Worm (Caenorhabditis elegans): ENCODE measurements around the gene C17C3.1.

The C17C3.1 gene

ce11 chrII:5593377-5593932 is 23.1 kb downstream of the C17C3.1 start, which contains the start of gene cdc-14:
Gene cdc-14 (minus strand): TSS chrII:5593427.
- TF ChIP-seq ceh-13 (GFP tag; optimal IDR thresholded peaks at IDR 0.05) = no peak
- no peak for TF ChIP-seq B0310.2 (tag; optimal IDR thresholded peaks at IDR 0.05)
- TF ChIP-seq aly-1 (tag; optimal IDR thresholded peaks at IDR 0.05) = no peak
- peak; percentile 63 for TF ChIP-seq hmg-4 (GFP tag; optimal IDR thresholded peaks at IDR 0.05)
- TF ChIP-seq F13C5.2 (tag; optimal IDR thresholded peaks at IDR 0.05) = peak; percentile 75

DNA sequence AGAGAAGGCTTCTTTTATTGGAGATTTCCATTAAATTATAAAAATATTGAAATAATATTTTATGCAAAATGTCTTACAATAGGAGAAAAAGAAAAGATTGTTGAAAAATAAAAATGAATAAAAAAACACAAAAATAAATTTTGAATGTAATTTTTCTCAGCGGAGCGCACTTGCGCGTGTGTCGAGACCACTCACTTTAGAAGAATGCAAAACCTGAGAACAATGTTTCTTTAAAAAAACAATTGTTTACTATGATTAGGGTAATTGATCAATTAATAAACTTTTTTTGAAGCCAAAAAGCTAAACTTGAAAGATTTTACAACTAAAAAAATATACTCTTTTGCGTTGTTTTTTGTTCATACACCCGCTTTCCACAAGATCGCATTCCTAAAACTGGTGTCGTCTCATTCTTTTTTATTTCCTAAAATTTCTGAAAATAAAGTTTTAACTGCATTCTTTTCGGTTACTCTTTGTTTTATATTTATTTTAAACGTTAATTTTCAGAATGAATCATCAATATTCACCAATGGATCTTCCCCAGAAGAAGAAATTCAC is 23.9 kb downstream of the C17C3.1 start, which contains the start of gene ttc-4:
Gene ttc-4, plus strand, starts transcription at position 505 of the 555 bp plus-strand sequence.
- TF ChIP-seq ceh-36 (tag; optimal IDR thresholded peaks at IDR 0.05) (no peak), pes-1 (GFP tag; IDR thresholded peaks at IDR 0.05) (peak; percentile 56), ets-7 (tag; optimal IDR thresholded peaks at IDR 0.05) (peak; percentile 19)

DNA sequence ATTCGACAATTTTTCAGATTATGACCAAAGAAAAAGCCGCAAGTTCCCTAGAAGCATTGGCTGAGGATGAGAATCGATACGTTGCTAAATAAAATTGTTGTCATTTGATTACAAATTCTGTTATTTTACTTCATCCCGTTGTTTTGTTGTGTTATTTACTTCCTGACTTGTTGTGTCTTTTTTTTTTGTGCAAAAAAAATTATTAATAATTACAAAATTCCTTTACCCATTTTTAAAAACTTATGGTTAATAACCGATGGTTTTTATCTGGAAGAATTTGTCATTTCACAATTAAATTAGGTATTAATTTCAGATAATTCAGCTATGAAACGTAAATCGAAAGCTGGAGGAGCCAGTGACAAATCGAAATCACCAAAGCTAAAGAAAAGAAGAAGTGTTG is 25.9 kb downstream of the C17C3.1 start, which contains the start of gene C17G10.1:
Gene C17G10.1, plus strand, starts transcription at position 301 of the 400 bp plus-strand sequence.
- TF ChIP-seq flt-1 (GFP tag; IDR thresholded peaks at IDR 0.05) (no peak), aly-1 (tag; optimal IDR thresholded peaks at IDR 0.05) (no peak), hmbx-1 (tag; optimal IDR thresholded peaks at IDR 0.05) (no peak), tra-4 (tag; optimal IDR thresholded peaks at IDR 0.05) (no peak), sea-1 (GFP tag; conservative IDR thresholded peaks at IDR 0.05) (no peak), tbx-37 (GFP tag; conservative IDR thresholded peaks at IDR 0.05) (no peak)

- TF ChIP-seq sea-1 (GFP tag; conservative IDR thresholded peaks at IDR 0.05) (0 out of 2 replicates have a peak, but pooled peaks have one; percentile 38), pes-1 (GFP tag; IDR thresholded peaks at IDR 0.05) (no peak)
Measured at ce11 chrII:5599326-5600044, 29.1 kb downstream of the C17C3.1 start, which contains the start of gene C17G10.10. Gene C17G10.10 (minus strand): TSS chrII:5599376.

DNA sequence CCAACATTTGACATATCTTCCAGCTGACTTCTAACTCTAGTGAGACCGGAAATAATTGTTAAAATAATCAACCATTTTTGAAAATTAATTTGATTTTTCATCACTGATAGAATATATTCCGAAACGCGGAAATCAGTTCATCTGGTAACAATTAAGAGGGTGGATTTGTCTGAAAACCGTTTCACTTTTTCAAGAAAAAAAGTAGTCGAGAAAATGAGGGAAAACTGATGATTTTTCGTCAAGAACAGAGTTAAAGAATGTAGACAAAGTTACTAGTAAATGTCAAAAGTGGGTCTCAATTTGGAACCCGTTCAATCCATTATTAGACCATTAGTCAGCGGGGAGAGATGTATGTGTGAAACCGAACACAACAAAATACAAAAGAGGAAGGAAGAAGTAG is 32.8 kb downstream of the C17C3.1 start, which contains the start of gene C17G10.6:
Gene C17G10.6, minus strand, starts transcription at position 101 of the 400 bp plus-strand sequence.
- no peak for TF ChIP-seq ama-1 (optimal IDR thresholded peaks at IDR 0.05)
- TF ChIP-seq hmg-4 (GFP tag; optimal IDR thresholded peaks at IDR 0.05) = no peak
- no peak for TF ChIP-seq flt-1 (GFP tag; IDR thresholded peaks at IDR 0.05)
- TF ChIP-seq pes-1 (GFP tag; IDR thresholded peaks at IDR 0.05) = no peak
- TF ChIP-seq ceh-36 (tag; optimal IDR thresholded peaks at IDR 0.05) = no peak
- TF ChIP-seq tra-4 (tag; optimal IDR thresholded peaks at IDR 0.05) = no peak
- no peak for TF ChIP-seq hmbx-1 (tag; optimal IDR thresholded peaks at IDR 0.05)
- TF ChIP-seq ceh-13 (GFP tag; optimal IDR thresholded peaks at IDR 0.05) = no peak
- no peak for TF ChIP-seq scrt-1 (GFP tag; IDR thresholded peaks at IDR 0.05)
- TF ChIP-seq tbx-37 (GFP tag; conservative IDR thresholded peaks at IDR 0.05) = no peak
- no peak for TF ChIP-seq ets-7 (tag; optimal IDR thresholded peaks at IDR 0.05)
- TF ChIP-seq aly-1 (tag; optimal IDR thresholded peaks at IDR 0.05) = no peak
- no peak for TF ChIP-seq sea-1 (GFP tag; conservative IDR thresholded peaks at IDR 0.05)

DNA sequence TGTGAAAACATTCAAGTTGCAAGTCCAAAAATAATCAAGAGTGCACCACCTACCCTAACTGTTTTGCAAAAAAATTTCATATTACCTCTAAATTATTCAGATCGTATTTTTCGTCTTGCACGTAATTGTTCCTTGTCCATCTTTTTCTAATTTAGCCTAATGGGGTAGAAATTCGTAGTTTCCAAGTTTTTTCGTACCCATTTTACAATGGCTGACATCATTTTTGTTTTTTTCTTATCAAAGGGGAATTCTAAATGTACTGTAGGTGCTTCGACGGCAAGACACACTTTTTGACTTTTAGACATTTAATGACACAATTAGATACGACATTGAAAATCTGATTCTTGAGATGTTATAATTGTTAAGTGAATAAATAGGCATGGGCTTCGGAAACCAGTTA is 34.1 kb downstream of the C17C3.1 start:
- no peak for TF ChIP-seq tbx-37 (GFP tag; conservative IDR thresholded peaks at IDR 0.05)
- no peak for TF ChIP-seq scrt-1 (GFP tag; IDR thresholded peaks at IDR 0.05)
- no peak for TF ChIP-seq ets-7 (tag; optimal IDR thresholded peaks at IDR 0.05)
- TF ChIP-seq tbx-11 (GFP tag; IDR thresholded peaks at IDR 0.05) = no peak
- no peak for TF ChIP-seq hmbx-1 (tag; optimal IDR thresholded peaks at IDR 0.05)
- no peak for TF ChIP-seq sea-1 (GFP tag; conservative IDR thresholded peaks at IDR 0.05)
- no peak for TF ChIP-seq pes-1 (GFP tag; IDR thresholded peaks at IDR 0.05)
- TF ChIP-seq F13C5.2 (tag; optimal IDR thresholded peaks at IDR 0.05) = no peak
- no peak for TF ChIP-seq flt-1 (GFP tag; IDR thresholded peaks at IDR 0.05)
- no peak for TF ChIP-seq aly-1 (tag; optimal IDR thresholded peaks at IDR 0.05)
- no peak for TF ChIP-seq tra-4 (tag; optimal IDR thresholded peaks at IDR 0.05)
- TF ChIP-seq ama-1 (optimal IDR thresholded peaks at IDR 0.05) = no peak
- TF ChIP-seq B0310.2 (tag; optimal IDR thresholded peaks at IDR 0.05) = no peak
- no peak for TF ChIP-seq hmg-4 (GFP tag; optimal IDR thresholded peaks at IDR 0.05)
- no peak for TF ChIP-seq ceh-36 (tag; optimal IDR thresholded peaks at IDR 0.05)
- TF ChIP-seq ceh-13 (GFP tag; optimal IDR thresholded peaks at IDR 0.05) = no peak

- no peak for TF ChIP-seq ama-1 (optimal IDR thresholded peaks at IDR 0.05)
- no peak for TF ChIP-seq aly-1 (tag; optimal IDR thresholded peaks at IDR 0.05)
- TF ChIP-seq hnd-1 (tag; optimal IDR thresholded peaks at IDR 0.05) = no peak
- no peak for TF ChIP-seq B0310.2 (tag; optimal IDR thresholded peaks at IDR 0.05)
- no peak for TF ChIP-seq flt-1 (GFP tag; IDR thresholded peaks at IDR 0.05)
- TF ChIP-seq pes-1 (GFP tag; IDR thresholded peaks at IDR 0.05) = no peak
- no peak for TF ChIP-seq hmbx-1 (tag; optimal IDR thresholded peaks at IDR 0.05)
- no peak for TF ChIP-seq tbx-37 (GFP tag; conservative IDR thresholded peaks at IDR 0.05)
- no peak for TF ChIP-seq scrt-1 (GFP tag; IDR thresholded peaks at IDR 0.05)
- no peak for TF ChIP-seq sea-1 (GFP tag; conservative IDR thresholded peaks at IDR 0.05)
- TF ChIP-seq tbx-11 (GFP tag; IDR thresholded peaks at IDR 0.05) = no peak
Measured at ce11 chrII:5605538-5605945, 35.2 kb downstream of the C17C3.1 start.

- TF ChIP-seq tbx-37 (GFP tag; conservative IDR thresholded peaks at IDR 0.05) = no peak
- no peak for TF ChIP-seq pes-1 (GFP tag; IDR thresholded peaks at IDR 0.05)
- no peak for TF ChIP-seq hnd-1 (tag; optimal IDR thresholded peaks at IDR 0.05)
- TF ChIP-seq F13C5.2 (tag; optimal IDR thresholded peaks at IDR 0.05) = no peak
- no peak for TF ChIP-seq sea-1 (GFP tag; conservative IDR thresholded peaks at IDR 0.05)
- no peak for TF ChIP-seq ceh-13 (GFP tag; optimal IDR thresholded peaks at IDR 0.05)
- no peak for TF ChIP-seq aly-1 (tag; optimal IDR thresholded peaks at IDR 0.05)
- no peak for TF ChIP-seq hmg-4 (GFP tag; optimal IDR thresholded peaks at IDR 0.05)
- TF ChIP-seq ceh-36 (tag; optimal IDR thresholded peaks at IDR 0.05) = no peak
- TF ChIP-seq flt-1 (GFP tag; IDR thresholded peaks at IDR 0.05) = no peak
- no peak for TF ChIP-seq scrt-1 (GFP tag; IDR thresholded peaks at IDR 0.05)
- TF ChIP-seq tra-4 (tag; optimal IDR thresholded peaks at IDR 0.05) = no peak
Measured at ce11 chrII:5607756-5608155, 37.4 kb downstream of the C17C3.1 start, which contains the start of gene C17G10.7. Gene C17G10.7 (minus strand): TSS chrII:5607856.

All from whole organism, early embryonic.